Worm (Caenorhabditis elegans) whole organism, early embryonic: ENCODE data around the gene gex-5.

Experiments
- B0310.2 ChIP-seq: sonication (generic microtip); optimal IDR thresholded peaks from 2 replicates; lab custom pipeline; 2016; ENCODE audit warnings: mild to moderate bottlenecking, missing genetic modification characterization, missing compliant biosample characterization
- ama-1 ChIP-seq: fragments of 150-350 bp; optimal IDR thresholded peaks from 2 replicates; lab custom pipeline; 2014
- ceh-36 ChIP-seq: sonication (generic microtip); optimal IDR thresholded peaks from 2 replicates; lab custom pipeline; 2016; ENCODE audit warnings: missing genetic modification characterization, inconsistent platforms, missing compliant biosample characterization
- ets-7 ChIP-seq: sonication (generic microtip); optimal IDR thresholded peaks from 2 replicates; lab custom pipeline; 2016; ENCODE audit warnings: missing genotype, missing genetic modification characterization, missing compliant biosample characterization
- flt-1 ChIP-seq: fragments of 200-800 bp; sonication (Bioruptor generic); IDR thresholded peaks from 2 replicates; pipeline ENCODE4 v1.3.6; 2022; ENCODE audit warnings: missing genetic modification characterization, missing compliant biosample characterization
- hnd-1 ChIP-seq: sonication (generic microtip); optimal IDR thresholded peaks from 2 replicates; lab custom pipeline; 2016; ENCODE audit warnings: missing genetic modification characterization, missing compliant biosample characterization
- sea-1 ChIP-seq: fragments of 200-800 bp; sonication (Bioruptor generic); conservative IDR thresholded peaks from 2 replicates; pipeline ENCODE4 v1.3.6; 2022; ENCODE audit warnings: missing genetic modification characterization, missing compliant biosample characterization
- tbx-37 ChIP-seq: fragments of 200-800 bp; sonication (Bioruptor generic); conservative IDR thresholded peaks from 2 replicates; pipeline ENCODE4 v1.3.6; 2022; ENCODE audit warnings: missing genetic modification reagents, missing genetic modification characterization, missing compliant biosample characterization

DNA sequence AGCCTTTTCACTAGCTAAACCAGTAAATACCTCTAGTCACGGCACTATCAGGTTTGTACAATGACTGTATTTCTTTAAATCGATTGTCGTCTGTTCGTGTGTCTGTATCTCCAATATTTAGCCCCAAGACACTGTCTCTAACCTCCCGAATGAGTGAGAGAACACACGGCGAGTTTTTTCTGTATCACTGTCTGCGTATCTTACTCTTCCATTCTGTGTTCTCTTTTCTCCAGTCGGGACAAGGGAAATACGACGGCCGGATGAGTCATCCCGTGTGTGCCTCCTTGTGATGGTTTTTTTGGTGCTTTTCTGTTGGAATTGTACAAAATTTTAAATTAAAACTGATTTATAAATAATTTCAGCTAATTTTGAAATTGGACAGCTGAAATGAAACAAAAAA, 14.3 kb upstream of the gex-5 start:
- TF ChIP-seq ama-1 (lab: Kevin White, UChicago), result no peak
- TF ChIP-seq hnd-1 (tag; lab: Kevin White, UChicago), result no peak
- TF ChIP-seq ets-7 (tag; lab: Kevin White, UChicago), result no peak
- no peak for TF ChIP-seq B0310.2
- TF ChIP-seq ceh-36 (tag; lab: Kevin White, UChicago), result no peak
- no peak for TF ChIP-seq sea-1 (GFP tag; lab: Robert Waterston, UW)
- TF ChIP-seq flt-1, result no peak
- no peak for TF ChIP-seq tbx-37 (GFP tag; lab: Robert Waterston, UW)
